Worm (Caenorhabditis elegans) whole organism, mixed stage, embryonic: ENCODE results near the gene ttbk-6.

Experiments used
- bed-3 ChIP-seq: fragments of 200-800 bp; sonication (Bioruptor generic); optimal IDR thresholded peaks from 3 replicates; lab custom pipeline; 2018; ENCODE audit warnings: mild to moderate bottlenecking, missing genetic modification characterization, moderate library complexity, missing compliant biosample characterization
- blmp-1 ChIP-seq: fragments of 150-350 bp; optimal IDR thresholded peaks from 2 replicates; lab custom pipeline; 2014; ENCODE audit warnings: missing biosample characterization, missing genetic modification characterization
- ceh-83 ChIP-seq: fragments of 200-800 bp; sonication (Bioruptor generic); optimal IDR thresholded peaks from 2 replicates; lab custom pipeline; 2018; ENCODE audit warnings: mild to moderate bottlenecking, missing genetic modification characterization, missing compliant biosample characterization
- ces-1 ChIP-seq: fragments of 150-350 bp; optimal IDR thresholded peaks from 2 replicates; lab custom pipeline; 2014; ENCODE audit warnings: missing biosample characterization, missing genetic modification reagents, missing genetic modification characterization
- drap-1 ChIP-seq: fragments of 200-800 bp; sonication (Bioruptor generic); optimal IDR thresholded peaks from 3 replicates; lab custom pipeline; 2018; ENCODE audit warnings: mild to moderate bottlenecking, missing genetic modification characterization, missing compliant biosample characterization
- elt-1 ChIP-seq: sonication (generic microtip); optimal IDR thresholded peaks from 2 replicates; lab custom pipeline; 2017; ENCODE audit warnings: missing genetic modification characterization, mild to moderate bottlenecking, missing compliant biosample characterization, antibody characterized with exemption, moderate library complexity, borderline replicate concordance; ENCODE audit not compliant: insufficient read depth
- lin-32 ChIP-seq: fragments of 200-800 bp; sonication (Bioruptor generic); optimal IDR thresholded peaks from 2 replicates; lab custom pipeline; 2018; ENCODE audit warnings: mild to moderate bottlenecking, missing genetic modification characterization, missing compliant biosample characterization
- mep-1 ChIP-seq: fragments of 150-350 bp; optimal IDR thresholded peaks from 2 replicates; lab custom pipeline; 2017; ENCODE audit warnings: missing biosample characterization, missing genetic modification reagents, missing genetic modification characterization, inconsistent platforms
- mls-2 ChIP-seq: sonication (generic microtip); optimal IDR thresholded peaks from 2 replicates; lab custom pipeline; 2016; ENCODE audit warnings: mild to moderate bottlenecking, missing genetic modification characterization, moderate library complexity, missing compliant biosample characterization
- nhr-2 ChIP-seq: fragments of 150-350 bp; optimal IDR thresholded peaks from 2 replicates; lab custom pipeline; 2014; ENCODE audit warnings: missing biosample characterization, missing genetic modification characterization
- nhr-76 ChIP-seq: sonication (generic microtip); optimal IDR thresholded peaks from 2 replicates; lab custom pipeline; 2017; ENCODE audit warnings: missing biosample characterization, missing genetic modification characterization
- pha-4 ChIP-seq: fragments of 150-350 bp; optimal IDR thresholded peaks from 2 replicates; lab custom pipeline; 2018; ENCODE audit warnings: missing biosample characterization, missing genetic modification reagents, missing genetic modification characterization
- sem-2 ChIP-seq: fragments of 200-800 bp; sonication (Bioruptor generic); optimal IDR thresholded peaks from 2 replicates; lab custom pipeline; 2018; ENCODE audit warnings: mild to moderate bottlenecking, missing genetic modification characterization, missing compliant biosample characterization
- snpc-4 ChIP-seq: fragments of 150-350 bp; optimal IDR thresholded peaks from 2 replicates; lab custom pipeline; 2014; ENCODE audit warnings: missing biosample characterization, missing genetic modification characterization
- unc-62 ChIP-seq: fragments of 150-350 bp; optimal IDR thresholded peaks from 2 replicates; lab custom pipeline; 2014; ENCODE audit warnings: missing biosample characterization, missing genetic modification reagents, missing genetic modification characterization
- ztf-11 ChIP-seq: fragments of 150-350 bp; optimal IDR thresholded peaks from 2 replicates; lab custom pipeline; 2014; ENCODE audit warnings: missing biosample characterization, missing genetic modification characterization

The ttbk-6 gene

ce11 chrIII:5119063-5119462 lies 44.6 kb downstream of the ttbk-6 start:
- TF ChIP-seq ztf-11 (no peak), mls-2 (tag; lab: Kevin White, UChicago) (no peak)

ce11 chrIII:5120593-5120992 lies 46.1 kb downstream of the ttbk-6 start:
- TF ChIP-seq ceh-83 (GFP tag; lab: Kevin White, UChicago) (no peak), nhr-2 (tag; lab: Kevin White, UChicago) (peak; percentile 24), sem-2 (GFP tag; lab: Kevin White, UChicago) (no peak), snpc-4 (tag; lab: Kevin White, UChicago) (no peak), drap-1 (GFP tag; lab: Kevin White, UChicago) (no peak), lin-32 (GFP tag; lab: Kevin White, UChicago) (peak; percentile 84), mep-1 (tag; lab: Kevin White, UChicago) (no peak), bed-3 (GFP tag; lab: Kevin White, UChicago) (no peak), ces-1 (GFP tag; lab: Kevin White, UChicago) (no peak), blmp-1 (no peak), nhr-76 (tag; lab: Kevin White, UChicago) (no peak)
- TF ChIP-seq, all 35 proteins: peak for 2

ce11 chrIII:5124385-5124784 lies 49.9 kb downstream of the ttbk-6 start:
- TF ChIP-seq nhr-2 (tag; lab: Kevin White, UChicago): peak; percentile 33
- TF ChIP-seq bed-3 (GFP tag; lab: Kevin White, UChicago): no peak
- TF ChIP-seq drap-1 (GFP tag; lab: Kevin White, UChicago): no peak
- peak; percentile 68 for TF ChIP-seq elt-1 (tag; lab: Kevin White, UChicago)
- no peak for TF ChIP-seq pha-4
- peak; percentile 42 for TF ChIP-seq unc-62 (GFP tag; lab: Kevin White, UChicago)
